Fruit fly (Drosophila melanogaster): Measurements from ENCODE around the gene Mco4.

Mco4 gene

dm6 chrX:17870614-17871394, 14.9 kb upstream of the Mco4 start:
- TF ChIP-seq CG8119 (GFP tag; IDR thresholded peaks at IDR 0.05) (0 out of 3 replicates have a peak, but pooled peaks have one; percentile 34), Eip93F (GFP tag; optimal IDR thresholded peaks at IDR 0.05) (no peak), Lpt (GFP tag; optimal IDR thresholded peaks at IDR 0.05) (peak; percentile 24), CG8319 (GFP tag; optimal IDR thresholded peaks at IDR 0.05) (no peak), CG6854 (GFP tag; optimal IDR thresholded peaks at IDR 0.05) (peak; percentile 6), Ets21C (GFP tag; optimal IDR thresholded peaks at IDR 0.05) (no peak), eg (GFP tag; IDR thresholded peaks at IDR 0.05) (0 out of 3 replicates have a peak, but pooled peaks have one; percentile 23), CG6163 (GFP tag; IDR thresholded peaks at IDR 0.05) (peak; percentile 43; the same call in 2 of the 3 replicates), Sox102F (GFP tag; optimal IDR thresholded peaks at IDR 0.05) (no peak), CG6792 (GFP tag; optimal IDR thresholded peaks at IDR 0.05) (no peak), svp (GFP tag) (peak; percentile 47), Sox14 (GFP tag; optimal IDR thresholded peaks at IDR 0.05) (no peak), CG15336 (GFP tag; IDR thresholded peaks at IDR 0.05) (peak; percentile 37; the same call in 1 of the 2 replicates), Hr4 (GFP tag; optimal IDR thresholded peaks at IDR 0.05) (peak; percentile 4), OdsH (GFP tag; optimal IDR thresholded peaks at IDR 0.05) (no peak), ss (GFP tag; optimal IDR thresholded peaks at IDR 0.05) (no peak), Eip75B (GFP tag; optimal IDR thresholded peaks at IDR 0.05) (peak; percentile 12), CG16779 (tag; optimal IDR thresholded peaks at IDR 0.05) (no peak), CG4318 (GFP tag; optimal IDR thresholded peaks at IDR 0.05) (no peak), Sox15 (GFP tag; optimal IDR thresholded peaks at IDR 0.05) (no peak), CG34406 (GFP tag; optimal IDR thresholded peaks at IDR 0.05) (no peak), CG1621 (tag; optimal IDR thresholded peaks at IDR 0.05) (no peak), Eip78C (GFP tag) (peak; percentile 54), Ets96B (tag; optimal IDR thresholded peaks at IDR 0.05) (no peak)

dm6 chrX:17865103-17865502, 9.2 kb upstream of the Mco4 start:
- TF ChIP-seq CG8119 (GFP tag; IDR thresholded peaks at IDR 0.05) (no peak), Hr4 (GFP tag; optimal IDR thresholded peaks at IDR 0.05) (no peak), Eip78C (GFP tag) (peak; percentile 27), esn (GFP tag; optimal IDR thresholded peaks at IDR 0.05) (peak; percentile 32), CG11762 (GFP tag; optimal IDR thresholded peaks at IDR 0.05; ENCODE audit: insufficient read depth) (no peak), dsx (GFP tag; optimal IDR thresholded peaks at IDR 0.05; ENCODE audit: poor library complexity, severe bottlenecking) (no peak), OdsH (GFP tag; optimal IDR thresholded peaks at IDR 0.05) (no peak), acj6 (GFP tag; optimal IDR thresholded peaks at IDR 0.05) (no peak), lz (GFP tag; optimal IDR thresholded peaks at IDR 0.05) (no peak), fd85E (GFP tag; optimal IDR thresholded peaks at IDR 0.05) (no peak), ss (GFP tag; optimal IDR thresholded peaks at IDR 0.05) (no peak), Sox102F (GFP tag; optimal IDR thresholded peaks at IDR 0.05) (peak; percentile 18), Lpt (GFP tag; optimal IDR thresholded peaks at IDR 0.05) (no peak), CG15336 (GFP tag; IDR thresholded peaks at IDR 0.05) (no peak), CG6792 (GFP tag; optimal IDR thresholded peaks at IDR 0.05) (no peak), Sox14 (GFP tag; optimal IDR thresholded peaks at IDR 0.05) (no peak), Hr39 (GFP tag; optimal IDR thresholded peaks at IDR 0.05) (no peak), CG6276 (GFP tag; optimal IDR thresholded peaks at IDR 0.05) (no peak), Hr38 (GFP tag; optimal IDR thresholded peaks at IDR 0.05) (no peak), CG10669 (GFP tag; optimal IDR thresholded peaks at IDR 0.05) (no peak), Sox15 (GFP tag; optimal IDR thresholded peaks at IDR 0.05) (no peak)

dm6 chrX:17860711-17861110, 4.8 kb upstream of the Mco4 start, which contains the start of the genes Arp8 and CG6769:
Gene Arp8 (minus strand): TSS chrX:17860800.
Gene CG6769 (plus strand): TSS chrX:17861002.
- TF ChIP-seq Eip75B (GFP tag; optimal IDR thresholded peaks at IDR 0.05) (peak; percentile 3), Met (GFP tag; optimal IDR thresholded peaks at IDR 0.05) (peak; percentile 39), Eip78C (GFP tag) (peak; percentile 76), CG1621 (tag; optimal IDR thresholded peaks at IDR 0.05) (peak; percentile 35), net (GFP tag; optimal IDR thresholded peaks at IDR 0.05) (no peak), CG8119 (GFP tag; IDR thresholded peaks at IDR 0.05) (no peak), CG11294 (GFP tag; IDR thresholded peaks at IDR 0.05) (no peak), Smox (GFP tag; optimal IDR thresholded peaks at IDR 0.05) (peak; percentile 32), Hr39 (GFP tag; optimal IDR thresholded peaks at IDR 0.05) (peak; percentile 18), Blimp-1 (GFP tag; optimal IDR thresholded peaks at IDR 0.05) (peak; percentile 34), topi (GFP tag; optimal IDR thresholded peaks at IDR 0.05) (peak; percentile 22), CG8319 (GFP tag; optimal IDR thresholded peaks at IDR 0.05) (no peak), esn (GFP tag; optimal IDR thresholded peaks at IDR 0.05) (peak; percentile 53), svp (GFP tag) (peak; percentile 46), CG3032 (tag; optimal IDR thresholded peaks at IDR 0.05) (peak; percentile 32), Hr4 (GFP tag; optimal IDR thresholded peaks at IDR 0.05) (peak; percentile 8), Sox14 (GFP tag; optimal IDR thresholded peaks at IDR 0.05) (peak; percentile 56), achi (GFP tag; optimal IDR thresholded peaks at IDR 0.05) (peak; percentile 6), fkh (GFP tag; optimal IDR thresholded peaks at IDR 0.05) (no peak)
